Worm (Caenorhabditis elegans) whole organism, early embryonic: Measurements from ENCODE around the gene F57G12.2.

Experiments used
- B0310.2 ChIP-seq: sonication (generic microtip); optimal IDR thresholded peaks from 2 replicates; lab custom pipeline; 2016; ENCODE audit warnings: mild to moderate bottlenecking, missing genetic modification characterization, missing compliant biosample characterization
- F13C5.2 ChIP-seq: sonication (generic microtip); optimal IDR thresholded peaks from 2 replicates; lab custom pipeline; 2017; ENCODE audit warnings: mild to moderate bottlenecking, missing genetic modification characterization, inconsistent platforms, missing compliant biosample characterization
- aly-1 ChIP-seq: sonication (generic microtip); optimal IDR thresholded peaks from 2 replicates; lab custom pipeline; 2016; ENCODE audit warnings: missing genetic modification characterization, missing compliant biosample characterization
- ama-1 ChIP-seq: fragments of 150-350 bp; optimal IDR thresholded peaks from 2 replicates; lab custom pipeline; 2014
- ceh-13 ChIP-seq: fragments of 200-800 bp; sonication (Bioruptor generic); optimal IDR thresholded peaks from 2 replicates; lab custom pipeline; 2018; ENCODE audit warnings: mild to moderate bottlenecking, missing genetic modification characterization, missing compliant biosample characterization
- ceh-36 ChIP-seq: sonication (generic microtip); optimal IDR thresholded peaks from 2 replicates; lab custom pipeline; 2016; ENCODE audit warnings: missing genetic modification characterization, inconsistent platforms, missing compliant biosample characterization
- ets-7 ChIP-seq: sonication (generic microtip); optimal IDR thresholded peaks from 2 replicates; lab custom pipeline; 2016; ENCODE audit warnings: missing genotype, missing genetic modification characterization, missing compliant biosample characterization
- flt-1 ChIP-seq: fragments of 200-800 bp; sonication (Bioruptor generic); IDR thresholded peaks from 2 replicates; pipeline ENCODE4 v1.3.6; 2022; ENCODE audit warnings: missing genetic modification characterization, missing compliant biosample characterization
- hmbx-1 ChIP-seq: sonication (generic microtip); optimal IDR thresholded peaks from 2 replicates; lab custom pipeline; 2016; ENCODE audit warnings: mild to moderate bottlenecking, missing genetic modification characterization, missing compliant biosample characterization
- hmg-4 ChIP-seq: fragments of 200-800 bp; sonication (Bioruptor generic); optimal IDR thresholded peaks from 2 replicates; lab custom pipeline; 2018; ENCODE audit warnings: mild to moderate bottlenecking, missing genetic modification characterization, missing compliant biosample characterization
- hnd-1 ChIP-seq: sonication (generic microtip); optimal IDR thresholded peaks from 2 replicates; lab custom pipeline; 2016; ENCODE audit warnings: missing genetic modification characterization, missing compliant biosample characterization
- pes-1 ChIP-seq: fragments of 200-800 bp; sonication (Bioruptor generic); IDR thresholded peaks from 2 replicates; pipeline ENCODE4 v1.3.6; 2022; ENCODE audit warnings: missing genetic modification reagents, missing genetic modification characterization, missing compliant biosample characterization
- scrt-1 ChIP-seq: fragments of 200-800 bp; sonication (Bioruptor generic); IDR thresholded peaks from 2 replicates; pipeline ENCODE4 v1.3.6; 2022; ENCODE audit warnings: missing genetic modification characterization, missing compliant biosample characterization
- sea-1 ChIP-seq: fragments of 200-800 bp; sonication (Bioruptor generic); conservative IDR thresholded peaks from 2 replicates; pipeline ENCODE4 v1.3.6; 2022; ENCODE audit warnings: missing genetic modification characterization, missing compliant biosample characterization
- tbx-11 ChIP-seq: fragments of 200-800 bp; sonication (Bioruptor generic); IDR thresholded peaks from 2 replicates; pipeline ENCODE4 v1.3.6; 2022; ENCODE audit warnings: missing genetic modification characterization, missing compliant biosample characterization
- tra-4 ChIP-seq: sonication (generic microtip); optimal IDR thresholded peaks from 2 replicates; lab custom pipeline; 2017; ENCODE audit warnings: missing genetic modification characterization, missing compliant biosample characterization

The F57G12.2 gene

ce11 chrX:12198298-12198697, 38.4 kb upstream of the F57G12.2 start:
- TF ChIP-seq sea-1 (GFP tag; lab: Robert Waterston, UW) (no peak), hmg-4 (GFP tag; lab: Kevin White, UChicago) (no peak), hmbx-1 (tag; lab: Kevin White, UChicago) (no peak), ets-7 (tag; lab: Kevin White, UChicago) (no peak), B0310.2 (tag; lab: Kevin White, UChicago) (no peak), scrt-1 (GFP tag; lab: Robert Waterston, UW) (no peak)

ce11 chrX:12197367-12197766, 37.5 kb upstream of the F57G12.2 start:
- no peak for TF ChIP-seq scrt-1 (GFP tag; lab: Robert Waterston, UW)
- no peak for TF ChIP-seq ama-1 (lab: Kevin White, UChicago)
- TF ChIP-seq ceh-36 (tag; lab: Kevin White, UChicago): no peak
- TF ChIP-seq hmg-4 (GFP tag; lab: Kevin White, UChicago): no peak
- TF ChIP-seq tbx-11 (GFP tag; lab: Robert Waterston, UW): no peak
- no peak for TF ChIP-seq hmbx-1 (tag; lab: Kevin White, UChicago)
- TF ChIP-seq ets-7 (tag; lab: Kevin White, UChicago): no peak
- no peak for TF ChIP-seq pes-1 (GFP tag; lab: Robert Waterston, UW)
- no peak for TF ChIP-seq hnd-1 (tag; lab: Kevin White, UChicago)

- no peak for TF ChIP-seq ceh-13 (GFP tag; lab: Kevin White, UChicago)
- TF ChIP-seq hmg-4 (GFP tag; lab: Kevin White, UChicago): peak; percentile 51
These were observed 28.6 kb upstream of the F57G12.2 start for ce11 chrX:12188280-12189071.

ce11 chrX:12186592-12186991, 26.7 kb upstream of the F57G12.2 start:
- TF ChIP-seq ceh-13 (GFP tag; lab: Kevin White, UChicago): no peak

- TF ChIP-seq F13C5.2 (tag; lab: Kevin White, UChicago) (no peak), sea-1 (GFP tag; lab: Robert Waterston, UW) (no peak), B0310.2 (tag; lab: Kevin White, UChicago) (no peak), hnd-1 (tag; lab: Kevin White, UChicago) (no peak), tbx-11 (GFP tag; lab: Robert Waterston, UW) (no peak), ama-1 (lab: Kevin White, UChicago) (no peak)
These were observed 26.2 kb upstream of the F57G12.2 start for ce11 chrX:12185847-12186559.

ce11 chrX:12184393-12184792, 24.5 kb upstream of the F57G12.2 start:
- TF ChIP-seq sea-1 (GFP tag; lab: Robert Waterston, UW): no peak
- TF ChIP-seq pes-1 (GFP tag; lab: Robert Waterston, UW): no peak
- no peak for TF ChIP-seq ceh-13 (GFP tag; lab: Kevin White, UChicago)
- no peak for TF ChIP-seq scrt-1 (GFP tag; lab: Robert Waterston, UW)
- TF ChIP-seq tbx-11 (GFP tag; lab: Robert Waterston, UW): no peak
- no peak for TF ChIP-seq hmbx-1 (tag; lab: Kevin White, UChicago)
- TF ChIP-seq B0310.2 (tag; lab: Kevin White, UChicago): no peak
- no peak for TF ChIP-seq aly-1
- no peak for TF ChIP-seq ama-1 (lab: Kevin White, UChicago)
- no peak for TF ChIP-seq F13C5.2 (tag; lab: Kevin White, UChicago)
- no peak for TF ChIP-seq tra-4 (tag; lab: Kevin White, UChicago)
- TF ChIP-seq hnd-1 (tag; lab: Kevin White, UChicago): no peak
- TF ChIP-seq flt-1 (GFP tag; lab: Robert Waterston, UW): no peak
- no peak for TF ChIP-seq hmg-4 (GFP tag; lab: Kevin White, UChicago)
- no peak for TF ChIP-seq ceh-36 (tag; lab: Kevin White, UChicago)
- TF ChIP-seq ets-7 (tag; lab: Kevin White, UChicago): no peak

- TF ChIP-seq aly-1 (no peak), F13C5.2 (tag; lab: Kevin White, UChicago) (peak; percentile 25), hnd-1 (tag; lab: Kevin White, UChicago) (no peak), pes-1 (GFP tag; lab: Robert Waterston, UW) (peak; percentile 30; the same call in 1 of the 2 replicates), hmg-4 (GFP tag; lab: Kevin White, UChicago) (peak; percentile 2), ama-1 (lab: Kevin White, UChicago) (no peak), ceh-36 (tag; lab: Kevin White, UChicago) (no peak), B0310.2 (tag; lab: Kevin White, UChicago) (no peak)
These were observed 23.0 kb upstream of the F57G12.2 start for ce11 chrX:12182684-12183477.
